Fruit fly (Drosophila melanogaster): ENCODE results near the gene sni.

- TF ChIP-seq kay (GFP tag; ENCODE audit: borderline replicate concordance): no peak
- TF ChIP-seq Mnt (GFP tag; optimal IDR thresholded peaks at IDR 0.05): no peak
These were observed 7.6 kb upstream of the sni start, which contains the start of gene ND-75 for dm6 chrX:8251268-8251996.

All from whole organism, adult.